Fruit fly (Drosophila melanogaster): Measurements from ENCODE around the gene ssp3.
A peak's percentile ranks its signal among the peaks of the same experiment; 100 is the strongest.

ssp3 gene

DNA sequence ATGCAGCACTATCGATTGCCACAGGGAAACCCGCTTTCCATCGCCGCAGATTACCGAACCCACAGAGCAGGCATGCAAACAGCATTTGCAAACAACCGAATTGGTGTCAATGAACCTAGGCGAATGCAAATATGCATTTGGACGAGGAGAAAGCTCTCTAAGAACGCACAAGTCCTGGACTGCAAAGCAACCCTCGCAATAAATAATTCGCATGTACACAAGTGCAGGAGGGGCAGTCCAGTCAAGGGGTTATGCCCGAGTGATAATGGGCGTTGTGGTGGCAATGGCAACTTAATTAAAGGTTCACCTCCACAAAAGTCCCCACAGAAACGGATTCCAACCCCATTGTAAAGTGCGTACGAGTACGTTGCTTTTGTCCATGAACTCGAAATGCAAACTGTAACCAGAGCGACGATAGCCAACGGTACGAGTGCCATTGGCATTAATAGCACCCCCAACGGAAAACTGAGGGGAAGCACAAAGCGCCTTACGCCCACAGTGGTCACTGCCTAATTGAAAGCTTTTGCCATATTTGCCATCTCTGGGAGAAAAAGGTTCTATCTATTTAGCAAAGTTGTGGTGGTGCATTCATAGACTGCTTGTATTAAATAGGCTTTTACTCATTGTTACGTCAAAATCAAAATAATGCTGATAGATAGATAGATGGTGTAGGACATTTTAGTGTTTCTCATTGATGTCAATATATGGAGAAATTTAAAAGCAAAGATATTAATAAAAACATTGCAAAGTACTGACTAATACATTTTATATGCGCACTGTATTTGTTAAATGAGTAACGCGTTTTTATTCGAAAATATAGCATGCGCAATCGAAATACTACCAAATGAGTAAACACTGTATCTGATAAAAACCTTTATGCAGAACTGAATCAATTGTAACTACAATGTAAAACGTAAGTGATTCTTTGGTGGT lies 39.3 kb upstream of the ssp3 start (continued):
- TF ChIP-seq achi (GFP tag; optimal IDR thresholded peaks at IDR 0.05), result peak; percentile 0
- TF ChIP-seq Met (GFP tag; optimal IDR thresholded peaks at IDR 0.05), result peak; percentile 42
- peak; percentile 33 for TF ChIP-seq CG34406 (GFP tag; optimal IDR thresholded peaks at IDR 0.05)
- peak; percentile 40 for TF ChIP-seq dsx (GFP tag; optimal IDR thresholded peaks at IDR 0.05; ENCODE audit: poor library complexity, severe bottlenecking)
- TF ChIP-seq CG7368 (GFP tag; optimal IDR thresholded peaks at IDR 0.05), result no peak

dm6 chr2L:18981947-18982579 lies 38.3 kb upstream of the ssp3 start:
- TF ChIP-seq Hr38 (GFP tag; optimal IDR thresholded peaks at IDR 0.05) (no peak), Ets96B (tag; optimal IDR thresholded peaks at IDR 0.05) (peak; percentile 64), Eip78C (GFP tag) (peak; percentile 88), pdm3 (GFP tag; optimal IDR thresholded peaks at IDR 0.05) (peak; percentile 73), lz (GFP tag; optimal IDR thresholded peaks at IDR 0.05) (peak; percentile 21), CG10669 (GFP tag; optimal IDR thresholded peaks at IDR 0.05) (peak; percentile 57), vri (GFP tag; optimal IDR thresholded peaks at IDR 0.05) (no peak), salr (GFP tag; optimal IDR thresholded peaks at IDR 0.05) (peak in 1 of 2 experiments; percentile 75), CG11902 (GFP tag; optimal IDR thresholded peaks at IDR 0.05) (no peak), CG15336 (GFP tag; IDR thresholded peaks at IDR 0.05) (peak; percentile 93), CG11762 (GFP tag; optimal IDR thresholded peaks at IDR 0.05; ENCODE audit: insufficient read depth) (peak; percentile 26), CG8319 (GFP tag; optimal IDR thresholded peaks at IDR 0.05) (peak; percentile 91), CG6808 (GFP tag; optimal IDR thresholded peaks at IDR 0.05) (peak; percentile 70), Eip75B (GFP tag; optimal IDR thresholded peaks at IDR 0.05) (peak; percentile 65), OdsH (GFP tag; optimal IDR thresholded peaks at IDR 0.05) (peak; percentile 71), CG11294 (GFP tag; IDR thresholded peaks at IDR 0.05) (peak; percentile 77), CG10631 (GFP tag; optimal IDR thresholded peaks at IDR 0.05) (peak; percentile 70), CG6163 (GFP tag; IDR thresholded peaks at IDR 0.05) (peak; percentile 56; the same call in 2 of the 3 replicates), spab (GFP tag; optimal IDR thresholded peaks at IDR 0.05) (peak; percentile 58), achi (GFP tag; optimal IDR thresholded peaks at IDR 0.05) (peak; percentile 76), CG31627 (GFP tag; optimal IDR thresholded peaks at IDR 0.05) (no peak), CG32006 (GFP tag; optimal IDR thresholded peaks at IDR 0.05) (peak; percentile 89), svp (GFP tag) (peak; percentile 76), dsx (GFP tag; optimal IDR thresholded peaks at IDR 0.05; ENCODE audit: poor library complexity, severe bottlenecking) (peak; percentile 69), Met (GFP tag; optimal IDR thresholded peaks at IDR 0.05) (peak; percentile 30), CG1621 (tag; optimal IDR thresholded peaks at IDR 0.05) (peak; percentile 54), Gug (GFP tag; IDR thresholded peaks at IDR 0.05) (peak; percentile 81), dac (GFP tag; optimal IDR thresholded peaks at IDR 0.05) (peak; percentile 63), CG6854 (GFP tag; optimal IDR thresholded peaks at IDR 0.05) (no peak), Sox15 (GFP tag; optimal IDR thresholded peaks at IDR 0.05) (peak; percentile 10), CG34406 (GFP tag; optimal IDR thresholded peaks at IDR 0.05) (peak; percentile 51), Ets21C (GFP tag; optimal IDR thresholded peaks at IDR 0.05) (no peak), CG16779 (tag; optimal IDR thresholded peaks at IDR 0.05) (peak; percentile 57), fkh (GFP tag; optimal IDR thresholded peaks at IDR 0.05) (no peak), Sox102F (GFP tag; optimal IDR thresholded peaks at IDR 0.05) (peak; percentile 16), CG6276 (GFP tag; optimal IDR thresholded peaks at IDR 0.05) (peak; percentile 86), CG6792 (GFP tag; optimal IDR thresholded peaks at IDR 0.05) (peak; percentile 58), acj6 (GFP tag; optimal IDR thresholded peaks at IDR 0.05) (peak; percentile 55), CG3032 (tag; optimal IDR thresholded peaks at IDR 0.05) (peak; percentile 69), Sox14 (GFP tag; optimal IDR thresholded peaks at IDR 0.05) (peak; percentile 51), topi (GFP tag; optimal IDR thresholded peaks at IDR 0.05) (peak; percentile 8), ss (GFP tag; optimal IDR thresholded peaks at IDR 0.05) (peak; percentile 34 to 57), CG4318 (GFP tag; optimal IDR thresholded peaks at IDR 0.05) (peak; percentile 71), Hr39 (GFP tag; optimal IDR thresholded peaks at IDR 0.05) (peak; percentile 4), fd85E (GFP tag; optimal IDR thresholded peaks at IDR 0.05) (no peak)
